Worm (Caenorhabditis elegans): ENCODE results near the gene W03G11.2.
A peak's percentile ranks its signal among the peaks of the same experiment; 100 is the strongest.

The W03G11.2 gene

ce11 chrX:12111213-12111612 lies 2.8 kb upstream of the W03G11.2 start, which contains the start of gene lgc-14:
Gene lgc-14 (plus strand): TSS chrX:12111513.
- TF ChIP-seq W03F9.2 (tag; optimal IDR thresholded peaks at IDR 0.05) (no peak), him-1 (tag; optimal IDR thresholded peaks at IDR 0.05) (no peak)

DNA sequence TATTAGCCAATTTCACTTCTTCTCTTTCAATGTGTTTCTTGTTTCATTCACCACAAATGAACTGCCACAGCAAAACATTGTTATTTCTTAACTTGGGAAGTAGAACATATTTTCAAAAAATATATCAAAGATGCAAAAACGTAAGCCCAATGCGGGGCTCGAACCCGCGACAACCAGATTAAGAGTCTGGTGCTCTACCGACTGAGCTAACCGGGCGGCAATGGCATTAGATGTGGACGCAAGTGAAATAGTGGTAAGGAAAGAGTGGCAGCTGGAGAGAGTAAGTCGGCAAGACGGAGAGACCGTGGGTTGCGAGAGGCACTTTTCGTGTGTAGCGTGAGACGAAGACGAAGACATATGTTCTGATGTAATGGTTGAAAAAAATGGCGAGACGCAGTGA lies 2.4 kb downstream of the W03G11.2 start:
- peak; percentile 8 for TF ChIP-seq W03F9.2 (tag; optimal IDR thresholded peaks at IDR 0.05)
- peak; percentile 89 for TF ChIP-seq him-1 (tag; optimal IDR thresholded peaks at IDR 0.05)
- peak; percentile 56 for TF ChIP-seq dao-5 (tag; optimal IDR thresholded peaks at IDR 0.05)

DNA sequence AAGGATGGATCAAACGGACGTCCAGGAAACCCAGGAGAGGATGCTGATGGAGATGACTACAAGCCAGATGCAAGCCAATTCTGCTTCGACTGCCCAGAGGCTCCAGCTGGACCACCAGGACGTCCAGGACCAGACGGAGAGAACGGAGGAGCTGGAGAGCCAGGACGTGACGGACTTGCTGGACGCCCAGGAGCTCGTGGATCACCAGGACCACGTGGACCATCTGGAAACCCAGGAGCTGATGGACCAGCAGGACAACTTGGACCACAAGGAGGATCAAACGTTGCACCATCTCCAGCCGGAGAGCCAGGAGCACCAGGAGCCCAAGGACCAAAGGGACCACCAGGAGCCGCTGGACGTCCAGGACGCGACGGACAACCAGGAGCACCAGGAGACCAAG lies 3.0 kb downstream of the W03G11.2 start:
- TF ChIP-seq dao-5 (tag; optimal IDR thresholded peaks at IDR 0.05) (no peak), him-1 (tag; optimal IDR thresholded peaks at IDR 0.05) (no peak), W03F9.2 (tag; optimal IDR thresholded peaks at IDR 0.05) (no peak)

DNA sequence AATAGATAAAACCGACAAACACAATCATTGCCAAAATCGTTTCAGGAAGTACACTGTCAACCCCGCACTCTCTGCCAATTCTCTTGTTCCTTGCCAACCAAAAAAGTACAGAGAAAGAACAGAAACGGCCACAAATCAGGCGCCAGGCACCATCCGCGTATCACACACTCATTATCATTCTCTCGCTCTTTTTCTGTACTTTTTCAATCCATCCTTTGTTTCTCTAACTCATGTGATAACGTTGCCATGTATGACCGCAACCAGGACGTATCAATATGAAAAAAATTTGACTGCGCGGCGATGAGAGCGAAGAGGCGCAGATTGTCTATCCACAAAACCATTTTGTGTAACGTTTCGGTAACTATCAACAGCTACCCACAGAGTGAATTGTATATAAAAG lies 3.8 kb downstream of the W03G11.2 start, which contains the start of gene col-181:
Gene col-181, plus strand, starts transcription at position 301 of the 400 bp plus-strand sequence.
- no peak for TF ChIP-seq dao-5 (tag; optimal IDR thresholded peaks at IDR 0.05)

ce11 chrX:12103712-12104111 lies 4.7 kb downstream of the W03G11.2 start, which contains the start of gene W03G11.3:
Gene W03G11.3 (minus strand): TSS chrX:12103812.
- no peak for TF ChIP-seq dao-5 (tag; optimal IDR thresholded peaks at IDR 0.05)
- TF ChIP-seq him-1 (tag; optimal IDR thresholded peaks at IDR 0.05) = no peak
- no peak for TF ChIP-seq W03F9.2 (tag; optimal IDR thresholded peaks at IDR 0.05)

DNA sequence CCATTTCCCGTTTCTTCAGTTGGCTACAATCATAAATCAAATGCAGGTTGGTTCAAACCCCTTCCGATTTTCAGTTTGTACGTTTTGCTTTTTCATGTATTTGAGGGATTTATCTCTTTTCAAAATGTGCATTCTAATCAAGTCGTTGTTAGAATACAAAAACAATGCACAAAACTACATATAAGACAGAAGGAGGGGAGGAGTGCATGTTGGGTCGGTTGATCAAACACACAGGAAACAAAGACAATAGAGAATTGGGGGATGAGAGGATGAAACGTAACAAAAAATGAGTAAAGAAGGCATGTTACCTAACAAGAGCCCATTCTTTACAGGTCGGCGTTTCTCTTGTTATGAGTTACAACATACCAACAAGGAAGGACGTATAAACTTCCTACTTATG lies 10.4 kb downstream of the W03G11.2 start:
- TF ChIP-seq him-1 (tag; optimal IDR thresholded peaks at IDR 0.05) (no peak), W03F9.2 (tag; optimal IDR thresholded peaks at IDR 0.05) (no peak), dao-5 (tag; optimal IDR thresholded peaks at IDR 0.05) (no peak)

DNA sequence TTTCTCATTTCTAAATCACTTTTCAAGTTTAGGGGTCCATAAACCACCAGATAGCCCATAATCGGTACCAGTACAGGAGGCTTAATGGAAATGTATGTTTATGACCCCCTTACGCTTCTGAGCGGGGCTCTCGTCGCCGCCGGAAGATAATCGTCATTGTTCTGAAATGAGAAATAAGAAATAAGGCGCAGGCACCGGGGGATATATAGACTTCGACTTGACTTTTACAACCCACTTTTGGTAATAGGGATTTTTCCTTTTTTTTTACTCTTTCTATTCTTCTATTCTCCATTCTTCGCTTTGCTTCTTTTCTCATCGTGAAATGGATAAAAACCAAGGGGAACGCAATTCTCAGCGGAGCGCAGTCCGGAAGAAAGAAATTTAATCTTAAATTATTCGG lies 13.2 kb downstream of the W03G11.2 start:
- TF ChIP-seq dao-5 (tag; optimal IDR thresholded peaks at IDR 0.05) (no peak), W03F9.2 (tag; optimal IDR thresholded peaks at IDR 0.05) (no peak), him-1 (tag; optimal IDR thresholded peaks at IDR 0.05) (no peak)

DNA sequence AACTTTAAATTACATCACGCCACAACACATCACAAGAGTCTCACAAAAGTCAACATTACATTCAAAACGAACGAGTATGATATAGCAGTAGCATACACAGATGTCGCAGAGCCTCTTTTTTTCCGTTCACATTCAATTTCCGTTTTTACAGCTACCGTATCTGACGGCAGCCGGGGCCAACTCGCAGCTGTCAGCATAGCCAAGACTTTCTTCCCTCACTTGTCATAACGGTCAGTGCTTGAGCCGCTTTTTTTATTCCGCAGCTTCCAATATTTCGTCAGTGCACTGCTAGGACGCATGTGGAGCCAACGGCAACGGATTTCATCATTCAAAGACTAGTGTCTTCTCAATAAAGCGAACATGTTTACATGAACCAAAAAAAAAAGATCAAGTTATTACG lies 14.4 kb downstream of the W03G11.2 start:
- TF ChIP-seq W03F9.2 (tag; optimal IDR thresholded peaks at IDR 0.05) (no peak), dao-5 (tag; optimal IDR thresholded peaks at IDR 0.05) (no peak), him-1 (tag; optimal IDR thresholded peaks at IDR 0.05) (no peak)

DNA sequence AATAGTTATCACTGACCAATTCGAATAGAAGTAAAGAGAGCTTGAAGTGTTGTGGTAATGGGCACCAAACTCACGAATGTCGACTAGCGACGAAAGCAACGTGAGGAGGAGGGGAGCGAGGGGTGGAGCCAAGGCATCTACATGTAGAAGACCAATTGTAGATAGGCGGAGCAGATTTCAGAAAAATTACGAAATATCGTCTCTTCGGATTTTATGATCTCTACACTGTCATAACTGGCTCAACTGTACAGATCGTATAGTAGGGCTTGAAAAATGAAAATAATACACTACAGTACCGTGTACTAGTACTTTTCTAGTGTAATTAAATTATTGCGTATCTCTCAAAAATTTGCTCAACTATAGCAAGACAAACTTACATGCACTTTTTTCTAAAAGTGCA lies 15.4 kb downstream of the W03G11.2 start, which contains the start of gene W03G11.4:
Gene W03G11.4, minus strand, starts transcription at position 101 of the 400 bp plus-strand sequence.
- TF ChIP-seq him-1 (tag; optimal IDR thresholded peaks at IDR 0.05) (no peak), W03F9.2 (tag; optimal IDR thresholded peaks at IDR 0.05) (no peak), dao-5 (tag; optimal IDR thresholded peaks at IDR 0.05) (no peak)

DNA sequence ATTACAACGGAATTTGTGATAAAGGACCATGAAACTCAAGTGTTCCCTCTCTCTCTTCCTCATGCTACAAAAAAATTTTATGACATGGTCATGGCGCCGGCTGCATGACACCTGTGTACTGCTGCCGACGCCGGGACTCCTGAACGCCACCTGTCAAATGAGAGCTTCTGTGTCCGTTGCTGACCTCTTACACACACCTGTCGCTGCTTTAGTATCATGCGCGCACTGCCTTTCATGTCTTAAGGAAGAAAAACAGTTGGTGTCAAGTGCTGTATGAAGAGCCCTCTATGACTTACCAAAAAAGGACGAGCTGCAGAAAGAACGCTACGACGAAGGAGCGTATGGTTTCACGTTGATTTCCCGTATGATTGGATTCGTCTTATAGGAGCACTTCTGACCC lies 15.8 kb downstream of the W03G11.2 start:
- TF ChIP-seq him-1 (tag; optimal IDR thresholded peaks at IDR 0.05) (no peak), dao-5 (tag; optimal IDR thresholded peaks at IDR 0.05) (no peak), W03F9.2 (tag; optimal IDR thresholded peaks at IDR 0.05) (no peak)

DNA sequence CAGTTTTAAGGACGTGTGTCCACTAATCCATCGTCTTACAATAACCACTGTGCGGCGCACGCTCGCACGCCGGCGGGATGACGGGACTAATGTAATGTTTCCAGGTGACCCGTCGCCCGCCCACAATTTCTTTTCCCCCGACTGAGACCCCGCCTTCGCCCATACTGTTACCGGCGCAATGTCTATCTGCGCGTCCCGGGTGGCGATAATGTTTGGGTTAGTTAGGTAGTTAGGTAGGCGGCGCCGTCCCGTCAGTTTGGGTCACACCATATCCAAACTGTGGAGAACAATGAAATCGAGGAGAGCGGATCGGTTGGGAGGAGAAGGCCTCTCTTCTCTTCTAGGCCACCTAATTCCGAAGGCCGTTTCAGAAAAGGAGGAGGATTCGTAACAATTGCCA lies 22.1 kb downstream of the W03G11.2 start:
- no peak for TF ChIP-seq dao-5 (tag; optimal IDR thresholded peaks at IDR 0.05)
- TF ChIP-seq W03F9.2 (tag; optimal IDR thresholded peaks at IDR 0.05) = no peak
- TF ChIP-seq him-1 (tag; optimal IDR thresholded peaks at IDR 0.05) = no peak

ce11 chrX:12082813-12083212 lies 25.6 kb downstream of the W03G11.2 start:
- TF ChIP-seq W03F9.2 (tag; optimal IDR thresholded peaks at IDR 0.05) = no peak
- no peak for TF ChIP-seq dao-5 (tag; optimal IDR thresholded peaks at IDR 0.05)
- no peak for TF ChIP-seq him-1 (tag; optimal IDR thresholded peaks at IDR 0.05)

- TF ChIP-seq W03F9.2 (tag; optimal IDR thresholded peaks at IDR 0.05) (no peak), dao-5 (tag; optimal IDR thresholded peaks at IDR 0.05) (no peak), him-1 (tag; optimal IDR thresholded peaks at IDR 0.05) (no peak)
Observed at ce11 chrX:12081250-12081649, 27.2 kb downstream of the W03G11.2 start.

DNA sequence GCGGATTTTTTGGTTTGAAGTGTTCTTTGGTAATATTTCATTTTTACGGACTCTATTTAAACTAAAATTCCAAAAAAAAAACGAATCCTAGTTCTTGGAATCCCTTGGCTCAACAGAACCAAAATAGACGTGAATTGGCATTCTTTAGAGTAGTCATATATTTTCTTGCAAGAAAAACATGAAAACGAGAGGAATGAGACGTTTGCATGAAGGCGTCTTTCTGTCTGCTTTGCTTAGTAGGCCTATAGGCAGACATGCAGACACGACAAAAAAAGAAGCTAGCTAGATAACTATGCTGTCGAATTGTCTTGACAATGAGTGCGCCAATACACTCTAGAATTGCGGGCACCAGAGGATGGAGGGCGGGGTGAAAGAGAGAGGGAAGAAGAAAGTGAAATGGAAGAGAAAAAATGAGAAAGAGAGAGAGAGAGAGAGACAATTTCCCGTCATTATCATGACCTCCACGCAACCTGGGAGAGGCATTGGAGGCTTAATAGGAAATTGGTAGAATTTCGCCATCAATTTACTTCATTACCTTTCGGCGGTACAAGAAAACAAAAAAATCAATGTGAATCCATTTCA lies 27.7 kb downstream of the W03G11.2 start:
- no peak for TF ChIP-seq W03F9.2 (tag; optimal IDR thresholded peaks at IDR 0.05)
- no peak for TF ChIP-seq dao-5 (tag; optimal IDR thresholded peaks at IDR 0.05)
- TF ChIP-seq him-1 (tag; optimal IDR thresholded peaks at IDR 0.05) = no peak

ce11 chrX:12073764-12074163 lies 34.7 kb downstream of the W03G11.2 start, which contains the start of gene tmem-145:
Gene tmem-145 (minus strand): TSS chrX:12073864.
- no peak for TF ChIP-seq him-1 (tag; optimal IDR thresholded peaks at IDR 0.05)
- TF ChIP-seq dao-5 (tag; optimal IDR thresholded peaks at IDR 0.05) = no peak
